Worm (Caenorhabditis elegans): ENCODE results near the gene srw-23.
A peak's percentile ranks its signal among the peaks of the same experiment; 100 is the strongest.

srw-23 gene

ce11 chrV:16902726-16903125, 29.0 kb downstream of the srw-23 start, which contains the start of gene srd-68:
srd-68 (minus strand) TSS chrV:16902826.
- TF ChIP-seq ZK185.1 (tag; optimal IDR thresholded peaks at IDR 0.05; ENCODE audit: poor library complexity, severe bottlenecking) (no peak), xnd-1 (tag; optimal IDR thresholded peaks at IDR 0.05) (no peak)

ce11 chrV:16904612-16905011, 30.9 kb downstream of the srw-23 start, which contains the start of gene nhr-262:
nhr-262 (plus strand) TSS chrV:16904912.
- TF ChIP-seq rpc-1 (optimal IDR thresholded peaks at IDR 0.05), result no peak
- no peak for TF ChIP-seq rpc-1 (tag; optimal IDR thresholded peaks at IDR 0.05)
- TF ChIP-seq madf-3 (GFP tag; IDR thresholded peaks at IDR 0.05), result no peak
- no peak for TF ChIP-seq dpff-1 (tag; optimal IDR thresholded peaks at IDR 0.05)
- TF ChIP-seq gei-17 (GFP tag; optimal IDR thresholded peaks at IDR 0.05), result no peak
- no peak for TF ChIP-seq lin-54 (GFP tag; optimal IDR thresholded peaks at IDR 0.05)
- TF ChIP-seq nhr-120 (GFP tag; IDR thresholded peaks at IDR 0.05), result no peak
- no peak for TF ChIP-seq ets-4 (GFP tag; optimal IDR thresholded peaks at IDR 0.05)
- TF ChIP-seq C17E4.6 (GFP tag; IDR thresholded peaks at IDR 0.05), result no peak
- TF ChIP-seq fkh-3 (tag; optimal IDR thresholded peaks at IDR 0.05), result no peak
- TF ChIP-seq pbrm-1 (GFP tag; IDR thresholded peaks at IDR 0.05), result no peak
- TF ChIP-seq efl-1 (GFP tag; optimal IDR thresholded peaks at IDR 0.05), result no peak
- TF ChIP-seq ceh-58 (GFP tag; IDR thresholded peaks at IDR 0.05), result no peak

ce11 chrV:16909871-16910270, 36.1 kb downstream of the srw-23 start, which contains the start of gene F09C6.16:
F09C6.16 (minus strand) TSS chrV:16909971.
- TF ChIP-seq lag-1 (GFP tag; IDR thresholded peaks at IDR 0.05) (no peak), attf-5 (GFP tag; optimal IDR thresholded peaks at IDR 0.05) (no peak), snpc-1.3 (tag; optimal IDR thresholded peaks at IDR 0.05; ENCODE audit: insufficient read depth) (no peak), lin-35 (GFP tag; optimal IDR thresholded peaks at IDR 0.05) (no peak), attf-6 (GFP tag; IDR thresholded peaks at IDR 0.05) (no peak), tbx-9 (tag; optimal IDR thresholded peaks at IDR 0.05; ENCODE audit: borderline replicate concordance) (no peak), lin-40 (tag; optimal IDR thresholded peaks at IDR 0.05) (no peak), snpc-3.4 (tag; optimal IDR thresholded peaks at IDR 0.05) (no peak), efl-1 (GFP tag; optimal IDR thresholded peaks at IDR 0.05) (no peak), ccch-3 (GFP tag; optimal IDR thresholded peaks at IDR 0.05) (no peak), Y56A3A.18 (GFP tag; IDR thresholded peaks at IDR 0.05) (no peak), sea-2 (GFP tag; IDR thresholded peaks at IDR 0.05) (no peak), F49E8.2 (tag; optimal IDR thresholded peaks at IDR 0.05; ENCODE audit: insufficient read depth) (no peak), B0261.1 (tag; optimal IDR thresholded peaks at IDR 0.05) (no peak), madf-6 (GFP tag; IDR thresholded peaks at IDR 0.05) (no peak), ztf-22 (GFP tag; optimal IDR thresholded peaks at IDR 0.05) (no peak), hsf-1 (GFP tag; IDR thresholded peaks at IDR 0.05) (no peak), athp-1 (tag; optimal IDR thresholded peaks at IDR 0.05) (no peak)

- no peak for TF ChIP-seq zfh-2 (GFP tag; conservative IDR thresholded peaks at IDR 0.05)
- TF ChIP-seq hmg-1.2 (GFP tag; IDR thresholded peaks at IDR 0.05), result peak; percentile 12; the same call in 1 of the 2 replicates
These were observed 37.1 kb downstream of the srw-23 start for ce11 chrV:16910864-16911263.

- TF ChIP-seq nhr-80 (tag; optimal IDR thresholded peaks at IDR 0.05), result peak; percentile 36
- TF ChIP-seq akir-1 (GFP tag; optimal IDR thresholded peaks at IDR 0.05), result no peak
These were observed 37.6 kb downstream of the srw-23 start for ce11 chrV:16911294-16911693.
